Worm (Caenorhabditis elegans) whole organism, L1 larva: Measurements from ENCODE around the gene Y116A8C.33.

ENCODE experiments used
- alr-1 ChIP-seq: fragments of 200-800 bp; sonication (Bioruptor generic); optimal IDR thresholded peaks from 2 replicates; lab custom pipeline; 2018; ENCODE audit warnings: borderline replicate concordance, mild to moderate bottlenecking, missing genetic modification characterization, missing compliant biosample characterization
- aly-2 ChIP-seq: fragments of 150-350 bp; optimal IDR thresholded peaks from 2 replicates; lab custom pipeline; 2014; ENCODE audit warnings: missing biosample characterization, missing genetic modification characterization
- ceh-90 ChIP-seq: sonication (generic microtip); optimal IDR thresholded peaks from 2 replicates; lab custom pipeline; 2016; ENCODE audit warnings: missing genetic modification characterization, missing compliant biosample characterization
- lir-3 ChIP-seq: sonication (generic microtip); optimal IDR thresholded peaks from 2 replicates; lab custom pipeline; 2016; ENCODE audit warnings: mild to moderate bottlenecking, missing genetic modification characterization, moderate library complexity, missing compliant biosample characterization; ENCODE audit not compliant: poor library complexity
- lsy-2 ChIP-seq, 2 experiments: fragments of 150-350 bp; optimal IDR thresholded peaks; 2 replicates each; lab custom pipeline; 2014; ENCODE audit warnings: missing biosample characterization in 2 of 2, missing genetic modification characterization in 2 of 2
- nhr-237 ChIP-seq: fragments of 150-350 bp; optimal IDR thresholded peaks from 2 replicates; lab custom pipeline; 2014; ENCODE audit warnings: missing biosample characterization, missing genetic modification characterization
- pax-3 ChIP-seq: fragments of 200-800 bp; sonication (Bioruptor generic); optimal IDR thresholded peaks from 2 replicates; lab custom pipeline; 2018; ENCODE audit warnings: mild to moderate bottlenecking, missing genetic modification characterization, moderate library complexity, missing compliant biosample characterization
- pqm-1 ChIP-seq: sonication (generic microtip); optimal IDR thresholded peaks from 3 replicates; lab custom pipeline; 2017; ENCODE audit warnings: missing biosample characterization, missing genetic modification characterization
- tbx-2 ChIP-seq: sonication (generic microtip); optimal IDR thresholded peaks from 2 replicates; lab custom pipeline; 2016; ENCODE audit warnings: missing genetic modification characterization, missing compliant biosample characterization
- unc-62 ChIP-seq: fragments of 150-350 bp; optimal IDR thresholded peaks from 2 replicates; lab custom pipeline; 2014; ENCODE audit warnings: missing biosample characterization, missing genetic modification reagents, missing genetic modification characterization
- zip-4 ChIP-seq: fragments of 200-800 bp; sonication (Bioruptor generic); optimal IDR thresholded peaks from 2 replicates; lab custom pipeline; 2018; ENCODE audit warnings: mild to moderate bottlenecking, missing genetic modification characterization, moderate library complexity, missing compliant biosample characterization
- ztf-11 ChIP-seq, 2 experiments: sonication (generic microtip); optimal IDR thresholded peaks; 2 replicates each; lab custom pipeline; 2016 to 2017; ENCODE audit warnings: missing genetic modification characterization in 2 of 2, missing biosample characterization in 1 of 2, missing compliant biosample characterization in 1 of 2

DNA sequence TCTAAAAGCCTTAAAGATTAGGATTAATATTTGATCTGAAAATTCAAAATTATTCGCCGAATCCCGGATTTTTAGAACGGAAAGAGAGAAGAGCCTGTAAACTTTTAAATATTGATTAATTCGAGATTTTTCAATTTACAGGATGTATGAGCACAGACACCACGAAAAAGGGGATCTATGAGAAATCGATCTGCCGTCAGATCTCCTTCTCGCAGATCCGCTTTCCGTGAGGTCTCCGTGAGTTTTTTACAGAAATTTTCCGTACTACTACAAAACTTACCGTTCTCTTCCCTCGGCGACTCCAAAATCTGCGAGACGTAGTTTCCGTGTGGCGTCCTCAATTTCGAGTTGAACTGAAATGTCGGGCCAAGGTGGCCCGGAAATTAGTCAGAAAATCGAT lies 3.7 kb upstream of the Y116A8C.33 start:
- TF ChIP-seq alr-1 (tag; lab: Kevin White, UChicago) (no peak), ztf-11 (tag; optimal IDR thresholded peaks at IDR 0.05; lab: Kevin White, UChicago) (no peak), nhr-237 (tag; lab: Kevin White, UChicago) (no peak), pqm-1 (tag; lab: Kevin White, UChicago) (no peak), aly-2 (no peak), pax-3 (tag; lab: Kevin White, UChicago) (no peak), tbx-2 (tag; lab: Kevin White, UChicago) (no peak), lsy-2 (tag; optimal IDR thresholded peaks at IDR 0.05; lab: Kevin White, UChicago) (no peak), ceh-90 (tag; lab: Kevin White, UChicago) (no peak), unc-62 (GFP tag; lab: Kevin White, UChicago) (no peak), lir-3 (tag; lab: Kevin White, UChicago) (no peak), zip-4 (GFP tag; lab: Kevin White, UChicago) (no peak)
